Worm (Caenorhabditis elegans): ENCODE measurements around the gene nlp-51.

ce11 chrII:11281666-11282065, 37.8 kb downstream of the nlp-51 start, which contains the start of gene unc-130:
- TF ChIP-seq snpc-4 (tag; optimal IDR thresholded peaks at IDR 0.05) (no peak), unc-62 (GFP tag; optimal IDR thresholded peaks at IDR 0.05) (no peak), nhr-67 (tag; optimal IDR thresholded peaks at IDR 0.05) (no peak), pha-4 (tag; optimal IDR thresholded peaks at IDR 0.05) (no peak), nhr-11 (tag; optimal IDR thresholded peaks at IDR 0.05) (no peak), aly-2 (tag; optimal IDR thresholded peaks at IDR 0.05) (no peak), nhr-28 (tag; optimal IDR thresholded peaks at IDR 0.05) (no peak), lsy-12 (tag; optimal IDR thresholded peaks at IDR 0.05) (no peak), nhr-237 (tag; optimal IDR thresholded peaks at IDR 0.05) (no peak), fos-1 (tag; optimal IDR thresholded peaks at IDR 0.05) (no peak), skn-1 (tag; optimal IDR thresholded peaks at IDR 0.05) (no peak), unc-39 (tag; optimal IDR thresholded peaks at IDR 0.05) (no peak), ztf-4 (tag; optimal IDR thresholded peaks at IDR 0.05) (no peak), ZK546.5 (tag; optimal IDR thresholded peaks at IDR 0.05) (no peak)

Measured in whole organism, L3 larva.